Worm (Caenorhabditis elegans) whole organism, L2 larva: Measurements from ENCODE around the gene soc-2.
A peak's percentile ranks its signal among the peaks of the same experiment; 100 is the strongest.

Experiments used
- C34F6.9 ChIP-seq: fragments of 150-350 bp; optimal IDR thresholded peaks from 2 replicates; lab custom pipeline; 2014; ENCODE audit warnings: missing biosample characterization, missing genetic modification characterization
- R02D3.7 ChIP-seq: fragments of 150-350 bp; optimal IDR thresholded peaks from 2 replicates; lab custom pipeline; 2014; ENCODE audit warnings: missing biosample characterization, missing genetic modification characterization
- blmp-1 ChIP-seq: sonication (generic microtip); optimal IDR thresholded peaks from 2 replicates; lab custom pipeline; 2017; ENCODE audit warnings: missing genetic modification characterization, mild to moderate bottlenecking, missing compliant biosample characterization, antibody characterized with exemption, moderate library complexity; ENCODE audit not compliant: insufficient read depth
- crh-2 ChIP-seq: sonication (generic microtip); optimal IDR thresholded peaks from 2 replicates; lab custom pipeline; 2017; ENCODE audit warnings: missing biosample characterization, missing genetic modification characterization
- fos-1 ChIP-seq: fragments of 150-350 bp; optimal IDR thresholded peaks from 2 replicates; lab custom pipeline; 2014; ENCODE audit warnings: missing biosample characterization, missing genetic modification characterization
- lsy-2 ChIP-seq, 2 experiments: fragments of 150-350 bp in 1 of 2; sonication (generic microtip) in 1 of 2; optimal IDR thresholded peaks; 2 replicates each; lab custom pipeline; 2014 to 2017; ENCODE audit warnings: missing biosample characterization in 2 of 2, missing genetic modification characterization in 2 of 2
- mdl-1 ChIP-seq, 2 experiments: fragments of 150-350 bp in 1 of 2; sonication (generic microtip) in 1 of 2; optimal IDR thresholded peaks; 2 replicates each; lab custom pipeline; 2017; ENCODE audit warnings: missing biosample characterization in 2 of 2, missing genetic modification characterization in 2 of 2
- nhr-129 ChIP-seq: fragments of 150-350 bp; optimal IDR thresholded peaks from 2 replicates; lab custom pipeline; 2014; ENCODE audit warnings: missing biosample characterization, missing genetic modification characterization
- nhr-6 ChIP-seq: fragments of 150-350 bp; optimal IDR thresholded peaks from 2 replicates; lab custom pipeline; 2014; ENCODE audit warnings: missing biosample characterization, missing genetic modification characterization
- sem-4 ChIP-seq: fragments of 150-350 bp; optimal IDR thresholded peaks from 2 replicates; lab custom pipeline; 2014; ENCODE audit warnings: missing biosample characterization, missing genetic modification reagents, missing genetic modification characterization
- unc-55 ChIP-seq: fragments of 150-350 bp; sonication (generic microtip); optimal IDR thresholded peaks from 3 replicates; lab custom pipeline; 2014; ENCODE audit warnings: missing biosample characterization, missing genetic modification reagents, missing genetic modification characterization
- unc-62 ChIP-seq: fragments of 150-350 bp; optimal IDR thresholded peaks from 2 replicates; lab custom pipeline; 2014; ENCODE audit warnings: missing biosample characterization, missing genetic modification reagents, missing genetic modification characterization
- zag-1 ChIP-seq: fragments of 150-350 bp; optimal IDR thresholded peaks from 2 replicates; lab custom pipeline; 2014; ENCODE audit warnings: missing biosample characterization, missing genetic modification characterization

Gene soc-2

ce11 chrIV:5078846-5079245 lies 73.4 kb downstream of the soc-2 start:
- TF ChIP-seq unc-55 (GFP tag; lab: Kevin White, UChicago) (no peak), lsy-2 (tag; optimal IDR thresholded peaks at IDR 0.05; lab: Kevin White, UChicago) (peak in 1 of 2 experiments; percentile 48), R02D3.7 (tag; lab: Kevin White, UChicago) (no peak), zag-1 (peak; percentile 3), blmp-1 (tag; lab: Kevin White, UChicago) (no peak), sem-4 (tag; lab: Kevin White, UChicago) (peak; percentile 39), C34F6.9 (peak; percentile 39), crh-2 (tag; lab: Kevin White, UChicago) (peak; percentile 22), nhr-6 (no peak)

ce11 chrIV:5077918-5078317 lies 74.4 kb downstream of the soc-2 start:
- TF ChIP-seq fos-1 (peak; percentile 52), mdl-1 (tag; optimal IDR thresholded peaks at IDR 0.05; lab: Kevin White, UChicago) (no peak), unc-62 (GFP tag; lab: Kevin White, UChicago) (no peak), nhr-129 (peak; percentile 23)
